Worm (Caenorhabditis elegans): ENCODE results near the gene dnj-23.

Gene dnj-23

DNA sequence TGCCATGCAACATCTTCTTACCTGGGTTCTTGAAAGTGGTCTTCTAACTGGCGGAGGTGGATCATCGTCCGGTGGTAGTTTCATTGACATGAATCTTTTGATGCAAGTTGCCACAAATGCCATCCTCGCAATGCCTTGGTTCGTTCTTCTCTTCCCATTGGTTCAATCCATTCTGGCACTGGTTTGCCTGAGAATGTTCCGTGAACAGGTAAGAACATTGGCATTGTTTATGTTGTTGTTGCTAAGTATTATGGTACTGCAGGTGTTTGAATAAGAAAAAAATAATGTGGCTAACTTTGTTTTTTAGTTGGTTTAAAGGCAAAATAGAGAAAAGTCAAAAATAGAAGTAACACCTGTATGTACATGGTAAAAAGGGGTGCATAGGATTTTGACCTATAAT, 35.4 kb upstream of the dnj-23 start:
- TF ChIP-seq mab-5 (tag; optimal IDR thresholded peaks at IDR 0.05), result no peak
- no peak for TF ChIP-seq nhr-10 (tag; optimal IDR thresholded peaks at IDR 0.05)
- TF ChIP-seq ztf-11 (tag; optimal IDR thresholded peaks at IDR 0.05), result no peak
- no peak for TF ChIP-seq ama-1 (optimal IDR thresholded peaks at IDR 0.05)
- no peak for TF ChIP-seq nhr-25 (tag; optimal IDR thresholded peaks at IDR 0.05)

DNA sequence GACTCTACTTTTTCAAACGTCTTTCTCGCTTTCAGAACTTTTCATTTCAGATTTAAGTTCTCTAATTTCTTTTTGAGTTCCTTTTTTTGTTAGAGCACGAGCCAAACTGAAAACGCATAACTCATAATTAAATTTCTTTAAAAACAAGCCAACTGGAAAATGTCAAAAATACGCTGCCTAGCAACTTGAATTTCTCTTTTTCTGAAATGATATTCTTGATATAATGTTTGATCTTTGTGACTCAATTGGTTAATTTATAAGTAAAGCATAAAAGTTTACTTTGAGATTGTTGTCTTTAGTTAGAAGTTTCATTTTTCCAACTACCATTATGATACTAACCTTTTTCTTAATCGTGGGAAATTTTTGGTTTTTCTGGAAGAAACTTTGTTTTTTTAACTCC, 32.7 kb upstream of the dnj-23 start:
- TF ChIP-seq ZK546.5 (tag; optimal IDR thresholded peaks at IDR 0.05) (no peak), nhr-129 (tag; optimal IDR thresholded peaks at IDR 0.05) (no peak), mab-5 (tag; optimal IDR thresholded peaks at IDR 0.05) (no peak), nhr-25 (tag; optimal IDR thresholded peaks at IDR 0.05) (no peak)

DNA sequence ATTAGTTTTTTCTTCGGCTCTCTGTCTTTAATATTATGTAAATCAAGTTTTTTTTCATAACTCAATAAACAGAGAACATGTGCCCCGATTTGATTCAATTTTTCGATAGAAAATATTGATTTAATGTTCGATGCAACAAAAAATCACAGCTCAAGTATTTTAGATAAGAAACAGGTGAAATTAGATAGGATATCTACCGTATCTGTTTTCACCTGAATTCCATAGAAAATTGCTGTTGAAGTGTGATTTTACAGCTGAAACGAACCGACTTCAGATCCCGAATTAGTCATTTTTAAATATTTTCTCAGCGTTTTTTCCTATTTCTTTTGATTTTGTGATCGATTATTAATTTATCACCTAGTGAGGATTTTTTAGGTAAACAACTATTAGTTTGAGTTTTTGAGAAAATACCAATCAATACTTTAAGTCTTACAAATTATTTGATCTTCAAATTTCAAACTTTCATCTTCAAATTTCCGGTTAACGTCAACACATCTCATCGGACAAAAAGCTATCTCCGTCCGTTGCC, 30.8 kb upstream of the dnj-23 start, which contains the start of gene Y9C2UA.1:
Gene Y9C2UA.1 (plus strand): TSS at position 479 of the 529 bp plus-strand sequence.
- TF ChIP-seq sem-4 (tag; optimal IDR thresholded peaks at IDR 0.05) (no peak), nhr-21 (tag; optimal IDR thresholded peaks at IDR 0.05) (no peak), sma-9 (GFP tag; optimal IDR thresholded peaks at IDR 0.05) (no peak), sma-9 (tag; optimal IDR thresholded peaks at IDR 0.05) (no peak), dmd-4 (tag; optimal IDR thresholded peaks at IDR 0.05) (no peak), ZK546.5 (tag; optimal IDR thresholded peaks at IDR 0.05) (no peak)

DNA sequence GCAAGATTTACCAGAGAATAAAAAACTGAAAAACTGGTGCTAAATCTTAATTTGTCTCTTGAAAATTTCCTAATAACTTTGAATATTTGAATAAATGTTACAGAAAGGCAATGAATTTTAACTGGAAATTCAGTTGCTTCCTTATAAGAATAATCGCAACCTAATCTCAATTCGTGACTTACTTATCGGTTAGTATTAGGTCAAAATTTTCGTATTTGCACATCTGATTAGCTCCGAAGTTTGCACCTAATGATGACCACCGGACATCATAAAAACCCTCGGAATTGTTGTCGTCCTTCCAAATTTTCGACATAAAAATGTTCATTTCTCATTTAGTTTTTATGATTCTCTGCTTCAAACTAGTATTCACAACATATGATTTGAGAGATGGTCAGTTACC, 29.4 kb upstream of the dnj-23 start, which contains the start of gene C16D2.3:
Gene C16D2.3 (plus strand): TSS at position 301 of the 400 bp plus-strand sequence.
- TF ChIP-seq ceh-16 (tag; optimal IDR thresholded peaks at IDR 0.05) (no peak), nhr-129 (tag; optimal IDR thresholded peaks at IDR 0.05) (no peak), alr-1 (tag; optimal IDR thresholded peaks at IDR 0.05) (no peak), ama-1 (optimal IDR thresholded peaks at IDR 0.05) (no peak)

DNA sequence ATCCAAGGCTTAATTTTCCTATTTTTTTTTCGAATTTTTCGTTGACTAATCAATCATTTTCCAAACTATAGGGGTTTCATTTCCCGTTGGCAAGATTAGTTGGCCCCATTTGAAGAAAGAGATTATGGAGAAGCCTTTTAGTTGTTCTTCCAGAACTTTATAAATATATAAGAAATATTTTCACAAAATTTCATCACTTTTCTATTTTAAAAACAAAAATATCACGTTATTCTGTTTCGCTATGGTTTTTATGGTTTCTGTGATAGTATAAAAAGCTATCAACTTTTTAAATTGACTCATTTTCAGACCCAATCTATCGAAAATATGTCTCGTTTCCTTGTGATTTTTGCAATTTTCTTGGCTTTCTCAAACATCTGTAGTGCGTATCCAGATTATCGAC, 27.5 kb upstream of the dnj-23 start, which contains the start of gene nlp-78:
Gene nlp-78 (plus strand): TSS at position 301 of the 400 bp plus-strand sequence.
- TF ChIP-seq nhr-12 (tag; optimal IDR thresholded peaks at IDR 0.05) (no peak), aly-2 (tag; optimal IDR thresholded peaks at IDR 0.05) (no peak), nhr-6 (tag; optimal IDR thresholded peaks at IDR 0.05) (no peak), mab-5 (tag; optimal IDR thresholded peaks at IDR 0.05) (no peak), lin-39 (tag; optimal IDR thresholded peaks at IDR 0.05) (no peak), unc-55 (GFP tag; optimal IDR thresholded peaks at IDR 0.05) (no peak), mdl-1 (tag; optimal IDR thresholded peaks at IDR 0.05) (no peak), sem-4 (tag; optimal IDR thresholded peaks at IDR 0.05) (no peak), elt-3 (tag; optimal IDR thresholded peaks at IDR 0.05) (no peak), Y55F3AM.14 (GFP tag; optimal IDR thresholded peaks at IDR 0.05) (no peak), unc-39 (tag; optimal IDR thresholded peaks at IDR 0.05) (no peak), ztf-4 (tag; optimal IDR thresholded peaks at IDR 0.05) (no peak), egl-27 (tag; optimal IDR thresholded peaks at IDR 0.05) (no peak), alr-1 (tag; optimal IDR thresholded peaks at IDR 0.05) (no peak), skn-1 (tag; optimal IDR thresholded peaks at IDR 0.05) (no peak), F13H6.1 (tag; optimal IDR thresholded peaks at IDR 0.05) (no peak), nhr-23 (tag; optimal IDR thresholded peaks at IDR 0.05) (no peak), nhr-129 (tag; optimal IDR thresholded peaks at IDR 0.05) (no peak)

DNA sequence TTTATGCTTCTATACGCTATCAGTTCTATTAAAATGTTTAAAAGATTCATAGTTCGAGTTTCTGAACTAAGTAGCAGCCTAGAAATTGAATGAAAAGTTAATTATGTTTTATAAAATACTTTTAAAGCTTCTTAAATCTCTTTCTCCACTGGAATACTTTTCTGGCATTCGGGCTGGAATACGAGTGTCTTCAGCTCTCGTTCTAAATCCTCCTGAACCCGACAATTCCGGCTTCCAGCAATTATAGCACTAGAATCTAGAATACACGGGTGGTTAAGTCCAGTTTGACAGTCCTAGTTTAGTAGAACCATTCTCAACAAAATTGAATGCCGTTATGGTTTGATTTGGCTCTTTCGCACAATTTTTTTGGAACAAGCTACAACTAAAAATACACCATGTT, 23.9 kb upstream of the dnj-23 start:
- TF ChIP-seq ZK546.5 (tag; optimal IDR thresholded peaks at IDR 0.05) (no peak), nhr-6 (tag; optimal IDR thresholded peaks at IDR 0.05) (no peak), F13H6.1 (tag; optimal IDR thresholded peaks at IDR 0.05) (no peak), aly-2 (tag; optimal IDR thresholded peaks at IDR 0.05) (no peak)

DNA sequence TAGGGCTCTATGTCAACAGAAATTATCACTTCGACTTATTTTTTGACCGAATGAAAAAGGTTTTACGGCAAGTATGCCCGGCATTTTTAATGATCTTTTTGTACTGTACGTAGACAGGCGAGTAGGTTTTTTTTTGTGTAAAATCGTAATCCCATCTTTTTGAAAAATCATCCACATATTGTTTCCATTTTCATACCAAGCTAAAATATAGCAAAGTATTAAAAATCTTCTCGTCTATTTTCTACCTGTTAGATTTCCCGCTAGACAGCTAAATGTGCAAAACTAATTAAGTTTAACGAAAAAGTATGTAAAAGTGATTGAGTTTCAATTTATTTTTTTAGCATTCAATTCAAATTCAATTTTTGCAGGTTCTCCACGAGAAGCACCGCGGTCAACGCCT, 23.0 kb upstream of the dnj-23 start, which contains the start of gene C16D2.1:
Gene C16D2.1 (plus strand): TSS at position 301 of the 400 bp plus-strand sequence.
- TF ChIP-seq F13H6.1 (tag; optimal IDR thresholded peaks at IDR 0.05), result no peak
- TF ChIP-seq nhr-11 (tag; optimal IDR thresholded peaks at IDR 0.05), result no peak
- no peak for TF ChIP-seq mab-5 (tag; optimal IDR thresholded peaks at IDR 0.05)
- TF ChIP-seq nhr-25 (tag; optimal IDR thresholded peaks at IDR 0.05), result no peak
- TF ChIP-seq peb-1 (tag; optimal IDR thresholded peaks at IDR 0.05), result no peak
- TF ChIP-seq nhr-6 (tag; optimal IDR thresholded peaks at IDR 0.05), result no peak
- no peak for TF ChIP-seq nhr-77 (tag; optimal IDR thresholded peaks at IDR 0.05)
- no peak for TF ChIP-seq Y55F3AM.14 (GFP tag; optimal IDR thresholded peaks at IDR 0.05)
- TF ChIP-seq ztf-4 (tag; optimal IDR thresholded peaks at IDR 0.05), result no peak
- no peak for TF ChIP-seq C34F6.9 (tag; optimal IDR thresholded peaks at IDR 0.05)
- TF ChIP-seq elt-3 (tag; optimal IDR thresholded peaks at IDR 0.05), result no peak
